Worm (Caenorhabditis elegans) whole organism, L2 larva: ENCODE data around the gene F42A9.6.

ENCODE experiments used
- C34F6.9 ChIP-seq: fragments of 150-350 bp; optimal IDR thresholded peaks from 2 replicates; lab custom pipeline; 2014; ENCODE audit warnings: missing biosample characterization, missing genetic modification characterization
- F13H6.1 ChIP-seq: sonication (generic microtip); optimal IDR thresholded peaks from 2 replicates; lab custom pipeline; 2016; ENCODE audit warnings: missing genetic modification characterization, missing compliant biosample characterization
- R02D3.7 ChIP-seq: fragments of 150-350 bp; optimal IDR thresholded peaks from 2 replicates; lab custom pipeline; 2014; ENCODE audit warnings: missing biosample characterization, missing genetic modification characterization
- Y55F3AM.14 ChIP-seq: fragments of 200-800 bp; sonication (Bioruptor generic); optimal IDR thresholded peaks from 2 replicates; lab custom pipeline; 2018; ENCODE audit warnings: mild to moderate bottlenecking, missing genetic modification characterization, missing compliant biosample characterization
- alr-1 ChIP-seq: fragments of 150-350 bp; optimal IDR thresholded peaks from 2 replicates; lab custom pipeline; 2014; ENCODE audit warnings: missing biosample characterization, missing genetic modification characterization
- aly-2 ChIP-seq: fragments of 150-350 bp; optimal IDR thresholded peaks from 2 replicates; lab custom pipeline; 2014; ENCODE audit warnings: missing biosample characterization, missing genetic modification characterization
- ama-1 ChIP-seq: fragments of 150-350 bp; optimal IDR thresholded peaks from 2 replicates; lab custom pipeline; 2018; ENCODE audit warnings: inconsistent platforms
- ceh-16 ChIP-seq: fragments of 150-350 bp; optimal IDR thresholded peaks from 2 replicates; lab custom pipeline; 2014; ENCODE audit warnings: missing biosample characterization, missing genetic modification characterization
- ceh-82 ChIP-seq: fragments of 150-350 bp; optimal IDR thresholded peaks from 2 replicates; lab custom pipeline; 2014; ENCODE audit warnings: missing biosample characterization, missing genetic modification characterization
- crh-2 ChIP-seq: sonication (generic microtip); optimal IDR thresholded peaks from 2 replicates; lab custom pipeline; 2017; ENCODE audit warnings: missing biosample characterization, missing genetic modification characterization
- dmd-4 ChIP-seq: sonication (generic microtip); optimal IDR thresholded peaks from 2 replicates; lab custom pipeline; 2017; ENCODE audit warnings: missing biosample characterization, missing genetic modification characterization
- egl-27 ChIP-seq: sonication (generic microtip); optimal IDR thresholded peaks from 3 replicates; lab custom pipeline; 2017; ENCODE audit warnings: missing biosample characterization, missing genetic modification reagents, missing genetic modification characterization
- elt-1 ChIP-seq: fragments of 150-350 bp; optimal IDR thresholded peaks from 2 replicates; lab custom pipeline; 2014; ENCODE audit warnings: missing biosample characterization, missing genetic modification characterization
- elt-3 ChIP-seq: sonication (generic microtip); optimal IDR thresholded peaks from 2 replicates; lab custom pipeline; 2017; ENCODE audit warnings: missing biosample characterization, missing genetic modification characterization
- fos-1 ChIP-seq: fragments of 150-350 bp; optimal IDR thresholded peaks from 2 replicates; lab custom pipeline; 2014; ENCODE audit warnings: missing biosample characterization, missing genetic modification characterization
- gmeb-1 ChIP-seq: fragments of 150-350 bp; optimal IDR thresholded peaks from 2 replicates; lab custom pipeline; 2014; ENCODE audit warnings: missing biosample characterization, missing genetic modification characterization
- lin-13 ChIP-seq: fragments of 150-350 bp; optimal IDR thresholded peaks from 2 replicates; lab custom pipeline; 2014; ENCODE audit warnings: missing biosample characterization, missing genetic modification reagents, missing genetic modification characterization
- lin-39 ChIP-seq: fragments of 150-350 bp; optimal IDR thresholded peaks from 2 replicates; lab custom pipeline; 2014; ENCODE audit warnings: missing biosample characterization, missing genetic modification reagents, missing genetic modification characterization
- mab-5 ChIP-seq: fragments of 150-350 bp; optimal IDR thresholded peaks from 2 replicates; lab custom pipeline; 2014; ENCODE audit warnings: missing biosample characterization, missing genetic modification characterization
- mbf-1 ChIP-seq: sonication (generic microtip); optimal IDR thresholded peaks from 2 replicates; lab custom pipeline; 2017; ENCODE audit warnings: missing biosample characterization, missing genetic modification characterization
- nhr-10 ChIP-seq: sonication (generic microtip); optimal IDR thresholded peaks from 2 replicates; lab custom pipeline; 2017; ENCODE audit warnings: missing biosample characterization, missing genetic modification characterization
- nhr-11 ChIP-seq: fragments of 150-350 bp; optimal IDR thresholded peaks from 2 replicates; lab custom pipeline; 2014; ENCODE audit warnings: missing biosample characterization, missing genetic modification characterization
- nhr-12 ChIP-seq: fragments of 150-350 bp; optimal IDR thresholded peaks from 2 replicates; lab custom pipeline; 2014; ENCODE audit warnings: missing biosample characterization, missing genetic modification characterization
- nhr-129 ChIP-seq: fragments of 150-350 bp; optimal IDR thresholded peaks from 2 replicates; lab custom pipeline; 2014; ENCODE audit warnings: missing biosample characterization, missing genetic modification characterization
- nhr-23 ChIP-seq: fragments of 150-350 bp; optimal IDR thresholded peaks from 2 replicates; lab custom pipeline; 2014; ENCODE audit warnings: missing biosample characterization, missing genetic modification reagents, missing genetic modification characterization
- nhr-237 ChIP-seq: fragments of 150-350 bp; optimal IDR thresholded peaks from 2 replicates; lab custom pipeline; 2014; ENCODE audit warnings: missing biosample characterization, missing genetic modification characterization
- nhr-25 ChIP-seq: fragments of 150-350 bp; sonication (generic microtip); optimal IDR thresholded peaks from 3 replicates; lab custom pipeline; 2014; ENCODE audit warnings: missing biosample characterization, missing genetic modification characterization
- nhr-6 ChIP-seq: fragments of 150-350 bp; optimal IDR thresholded peaks from 2 replicates; lab custom pipeline; 2014; ENCODE audit warnings: missing biosample characterization, missing genetic modification characterization
- peb-1 ChIP-seq: fragments of 150-350 bp; optimal IDR thresholded peaks from 2 replicates; lab custom pipeline; 2014; ENCODE audit warnings: missing biosample characterization, missing genetic modification characterization
- sem-4 ChIP-seq: fragments of 150-350 bp; optimal IDR thresholded peaks from 2 replicates; lab custom pipeline; 2014; ENCODE audit warnings: missing biosample characterization, missing genetic modification reagents, missing genetic modification characterization
- skn-1 ChIP-seq: sonication (generic microtip); optimal IDR thresholded peaks from 2 replicates; lab custom pipeline; 2017; ENCODE audit warnings: missing biosample characterization, missing genetic modification characterization
- sma-3 ChIP-seq: sonication (generic microtip); optimal IDR thresholded peaks from 2 replicates; lab custom pipeline; 2016; ENCODE audit warnings: missing genetic modification reagents, missing genetic modification characterization, missing compliant biosample characterization
- sma-9 ChIP-seq, 2 experiments: fragments of 150-350 bp in 1 of 2; sonication (generic microtip) in 1 of 2; optimal IDR thresholded peaks; 2 replicates each; lab custom pipeline; 2014 to 2016; ENCODE audit warnings: missing genetic modification characterization in 2 of 2, mild to moderate bottlenecking in 1 of 2, missing biosample characterization in 1 of 2, missing compliant biosample characterization in 1 of 2, missing genetic modification reagents in 1 of 2, moderate library complexity in 1 of 2
- unc-39 ChIP-seq: fragments of 150-350 bp; optimal IDR thresholded peaks from 2 replicates; lab custom pipeline; 2014; ENCODE audit warnings: missing biosample characterization, missing genetic modification characterization
- zag-1 ChIP-seq: fragments of 150-350 bp; optimal IDR thresholded peaks from 2 replicates; lab custom pipeline; 2014; ENCODE audit warnings: missing biosample characterization, missing genetic modification characterization
- ztf-1 ChIP-seq: fragments of 200-800 bp; sonication (Bioruptor generic); conservative IDR thresholded peaks from 2 replicates; pipeline ENCODE4 v1.3.6; 2022; ENCODE audit warnings: missing genetic modification characterization, missing compliant biosample characterization
- ztf-4 ChIP-seq: fragments of 150-350 bp; optimal IDR thresholded peaks from 2 replicates; lab custom pipeline; 2014; ENCODE audit warnings: missing biosample characterization, missing genetic modification characterization

Gene F42A9.6

ce11 chrIV:8630243-8630642 lies 21.2 kb downstream of the F42A9.6 start:
- TF ChIP-seq ceh-16 (no peak), egl-27 (tag; lab: Kevin White, UChicago) (no peak), mab-5 (no peak)
- TF ChIP-seq, all 48 proteins: peak for 0

DNA sequence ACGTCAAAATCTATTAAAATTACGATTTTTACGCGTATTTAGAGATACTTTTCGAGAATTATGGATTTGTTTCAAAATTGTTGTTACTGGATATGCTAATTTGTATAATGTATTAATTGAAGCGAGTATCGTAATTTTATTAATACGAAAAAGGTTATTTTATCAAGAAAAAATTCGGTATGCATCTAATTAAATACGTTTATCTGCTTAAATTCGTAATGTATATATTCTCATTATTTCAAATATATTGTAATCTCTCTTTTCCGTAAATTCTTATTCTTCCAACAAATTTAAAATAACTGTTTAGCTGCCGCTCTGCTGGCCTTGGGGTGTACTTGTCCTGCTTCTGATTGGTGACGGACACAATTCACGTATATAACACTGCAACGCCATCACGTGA lies 22.0 kb downstream of the F42A9.6 start, which contains the start of gene dgk-4:
Gene dgk-4 (plus strand): TSS at position 301 of the 400 bp plus-strand sequence.
- TF ChIP-seq F13H6.1, result no peak
- TF ChIP-seq ama-1 (lab: Kevin White, UChicago), result no peak
- no peak for TF ChIP-seq sem-4 (tag; lab: Kevin White, UChicago)
- no peak for TF ChIP-seq nhr-10
- TF ChIP-seq, all 48 proteins: peak for 0

DNA sequence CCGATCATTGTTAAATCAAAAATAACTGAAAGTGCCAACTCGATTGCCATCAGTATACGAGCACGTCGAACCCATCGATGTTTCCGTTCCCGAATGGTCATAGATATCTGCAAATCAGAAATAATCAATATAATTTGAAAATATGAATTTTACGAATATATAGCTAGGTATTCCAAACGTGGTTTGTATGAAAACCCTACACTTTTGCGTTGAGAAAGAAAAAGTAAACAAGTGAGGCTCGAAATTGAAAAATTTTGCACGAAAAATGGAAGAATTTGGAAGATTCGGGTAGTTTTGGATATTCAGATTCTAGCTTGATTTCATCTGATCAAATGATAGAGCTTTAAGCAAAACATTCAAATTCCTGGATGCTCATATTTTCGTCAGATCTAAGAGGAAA lies 29.7 kb downstream of the F42A9.6 start, which contains the start of gene F42A9.9:
Gene F42A9.9 (minus strand): TSS at position 101 of the 400 bp plus-strand sequence.
- no peak for TF ChIP-seq unc-39
- TF ChIP-seq crh-2, result no peak
- no peak for TF ChIP-seq egl-27 (tag; lab: Kevin White, UChicago)
- no peak for TF ChIP-seq nhr-12
- TF ChIP-seq Y55F3AM.14, result no peak
- no peak for TF ChIP-seq ztf-1
- no peak for TF ChIP-seq sma-9 (GFP tag; optimal IDR thresholded peaks at IDR 0.05; lab: Kevin White, UChicago)
- TF ChIP-seq sma-9 (tag; optimal IDR thresholded peaks at IDR 0.05; lab: Kevin White, UChicago), result no peak
- no peak for TF ChIP-seq dmd-4 (tag; lab: Kevin White, UChicago)
- no peak for TF ChIP-seq nhr-25 (tag; lab: Kevin White, UChicago)
- no peak for TF ChIP-seq fos-1

ce11 chrIV:8644432-8644831 lies 35.4 kb downstream of the F42A9.6 start, which contains the start of gene C49C8.3:
TSS of gene C49C8.3 (plus strand) at chrIV:8644732.
- TF ChIP-seq nhr-10 (no peak), fos-1 (no peak), sma-9 (GFP tag; optimal IDR thresholded peaks at IDR 0.05; lab: Kevin White, UChicago) (no peak), sma-9 (tag; optimal IDR thresholded peaks at IDR 0.05; lab: Kevin White, UChicago) (no peak), nhr-25 (tag; lab: Kevin White, UChicago) (no peak), elt-3 (tag; lab: Kevin White, UChicago) (no peak), nhr-11 (tag; lab: Kevin White, UChicago) (no peak), elt-1 (tag; lab: Kevin White, UChicago) (no peak), Y55F3AM.14 (no peak), mab-5 (no peak), alr-1 (tag; lab: Kevin White, UChicago) (no peak), ceh-82 (tag; lab: Kevin White, UChicago) (no peak), zag-1 (tag; lab: Kevin White, UChicago) (no peak), nhr-6 (no peak), unc-39 (no peak), R02D3.7 (tag; lab: Kevin White, UChicago) (no peak), ztf-1 (no peak), nhr-23 (no peak), lin-13 (GFP tag; lab: Kevin White, UChicago) (no peak)

- TF ChIP-seq alr-1 (tag; lab: Kevin White, UChicago) (no peak), nhr-237 (tag; lab: Kevin White, UChicago) (no peak), ztf-4 (tag; lab: Kevin White, UChicago) (no peak), elt-3 (tag; lab: Kevin White, UChicago) (no peak)
Observed at ce11 chrIV:8648502-8648901, 39.5 kb downstream of the F42A9.6 start, which contains the start of gene cyp-33E1. TSS of gene cyp-33E1 (minus strand) at chrIV:8648602.

DNA sequence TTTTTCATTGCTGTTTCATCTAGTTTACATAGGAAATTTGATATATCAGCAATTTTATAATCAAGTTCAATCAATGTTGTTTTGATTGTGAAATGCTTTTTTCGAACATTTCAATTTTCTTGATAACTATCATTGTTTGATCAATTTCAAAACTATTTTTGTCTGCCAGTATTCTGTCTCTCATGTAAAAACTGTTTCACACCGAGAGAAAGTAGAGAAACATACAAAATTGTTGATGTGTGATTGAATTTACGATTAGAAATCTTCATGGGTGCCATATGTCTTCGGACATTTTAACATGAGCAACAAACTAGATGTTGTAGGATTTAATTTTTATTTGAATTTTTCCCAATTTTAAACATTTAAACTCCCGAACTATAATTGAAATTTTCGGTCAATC lies 41.7 kb downstream of the F42A9.6 start, which contains the start of gene C49C8.2:
Gene C49C8.2 (plus strand): TSS at position 393 of the 400 bp plus-strand sequence.
- TF ChIP-seq sma-3 (no peak), fos-1 (peak; percentile 55), elt-3 (tag; lab: Kevin White, UChicago) (no peak), nhr-12 (no peak), peb-1 (tag; lab: Kevin White, UChicago) (no peak), R02D3.7 (tag; lab: Kevin White, UChicago) (no peak), mbf-1 (tag; lab: Kevin White, UChicago) (no peak), unc-39 (no peak), egl-27 (tag; lab: Kevin White, UChicago) (no peak), nhr-10 (no peak), crh-2 (peak; percentile 20), aly-2 (no peak), C34F6.9 (tag; lab: Kevin White, UChicago) (peak; percentile 20), gmeb-1 (peak; percentile 17), elt-1 (tag; lab: Kevin White, UChicago) (no peak), lin-39 (tag; lab: Kevin White, UChicago) (no peak), skn-1 (tag; lab: Kevin White, UChicago) (peak; percentile 57), nhr-129 (tag; lab: Kevin White, UChicago) (no peak), nhr-23 (no peak)
